Fruit fly (Drosophila melanogaster) whole organism, embryonic: Measurements from ENCODE around the gene CG10508.

Experiments
- Asciz ChIP-seq: fragments of 200-800 bp; sonication (Bioruptor generic); optimal IDR thresholded peaks from 2 replicates; lab custom pipeline; 2017; ENCODE audit warnings: missing biosample characterization, mild to moderate bottlenecking, missing genetic modification characterization, missing genetic modification reagents
- Atf3 ChIP-seq: fragments of 200-800 bp; sonication (Bioruptor generic); optimal IDR thresholded peaks from 3 replicates; lab custom pipeline; 2016; ENCODE audit warnings: missing biosample characterization, missing genetic modification characterization
- Bdp1 ChIP-seq: fragments of 200-800 bp; sonication (Bioruptor generic); optimal IDR thresholded peaks from 3 replicates; lab custom pipeline; 2016; ENCODE audit warnings: missing biosample characterization, missing genetic modification characterization
- CG11085 ChIP-seq: fragments of 200-800 bp; sonication (Bioruptor generic); IDR thresholded peaks from 2 replicates; pipeline ENCODE4 v1.3.6; 2022; ENCODE audit warnings: missing biosample characterization, missing genetic modification characterization
- CG12219 ChIP-seq: fragments of 200-800 bp; sonication (Bioruptor generic); optimal IDR thresholded peaks from 3 replicates; lab custom pipeline; 2018; ENCODE audit warnings: missing biosample characterization, mild to moderate bottlenecking, missing genetic modification characterization
- CG13624 ChIP-seq: fragments of 200-800 bp; sonication (Bioruptor generic); optimal IDR thresholded peaks from 2 replicates; lab custom pipeline; 2016; ENCODE audit warnings: missing biosample characterization, missing genetic modification characterization
- CG13775 ChIP-seq: fragments of 200-800 bp; sonication (Bioruptor generic); optimal IDR thresholded peaks from 3 replicates; lab custom pipeline; 2017; ENCODE audit warnings: missing biosample characterization, mild to moderate bottlenecking, missing genetic modification characterization
- CG15011 ChIP-seq: fragments of 200-800 bp; sonication (Bioruptor generic); optimal IDR thresholded peaks from 3 replicates; lab custom pipeline; 2018; ENCODE audit warnings: missing biosample characterization, mild to moderate bottlenecking, missing genetic modification characterization
- CG17912 ChIP-seq: fragments of 200-800 bp; sonication (Bioruptor generic); optimal IDR thresholded peaks from 2 replicates; lab custom pipeline; 2018; ENCODE audit warnings: missing biosample characterization, mild to moderate bottlenecking, missing genetic modification characterization
- CG2116 ChIP-seq: fragments of 200-800 bp; sonication (Bioruptor generic); optimal IDR thresholded peaks from 3 replicates; lab custom pipeline; 2018; ENCODE audit warnings: missing biosample characterization, mild to moderate bottlenecking, missing genetic modification characterization
- CG30020 ChIP-seq: fragments of 200-800 bp; optimal IDR thresholded peaks from 2 replicates; lab custom pipeline; 2019; ENCODE audit warnings: missing biosample characterization, mild to moderate bottlenecking, missing genetic modification characterization, moderate library complexity
- CG31224 ChIP-seq: fragments of 200-800 bp; sonication (Bioruptor generic); IDR thresholded peaks from 2 replicates; pipeline ENCODE4 v1.3.6; 2022; ENCODE audit warnings: missing biosample characterization, missing genetic modification characterization
- CG4424 ChIP-seq: fragments of 200-800 bp; sonication (Bioruptor generic); optimal IDR thresholded peaks from 3 replicates; lab custom pipeline; 2016; ENCODE audit warnings: missing biosample characterization, missing genetic modification characterization
- CG6854 ChIP-seq: fragments of 200-800 bp; sonication (Bioruptor generic); optimal IDR thresholded peaks from 3 replicates; lab custom pipeline; 2017; ENCODE audit warnings: missing biosample characterization, mild to moderate bottlenecking, missing genetic modification characterization
- CG7271 ChIP-seq: fragments of 200-800 bp; sonication (Bioruptor generic); optimal IDR thresholded peaks from 2 replicates; lab custom pipeline; 2018; ENCODE audit warnings: missing biosample characterization, mild to moderate bottlenecking, missing genetic modification characterization, moderate library complexity
- CG7357 ChIP-seq: fragments of 200-800 bp; sonication (Bioruptor generic); IDR thresholded peaks from 3 replicates; pipeline ENCODE4 v1.3.6; 2022; ENCODE audit warnings: missing biosample characterization, missing genetic modification characterization
- CG7786 ChIP-seq: fragments of 200-800 bp; sonication (Bioruptor generic); optimal IDR thresholded peaks from 2 replicates; lab custom pipeline; 2016; ENCODE audit warnings: missing biosample characterization, missing genetic modification characterization
- CG8359 ChIP-seq: fragments of 200-800 bp; sonication (Bioruptor generic); optimal IDR thresholded peaks from 2 replicates; lab custom pipeline; 2017; ENCODE audit warnings: missing biosample characterization, mild to moderate bottlenecking, missing genetic modification characterization, borderline replicate concordance
- Doc2 ChIP-seq: fragments of 200-800 bp; sonication (Bioruptor generic); IDR thresholded peaks from 2 replicates; pipeline ENCODE4 v1.3.6; 2022; ENCODE audit warnings: missing biosample characterization, missing genetic modification characterization
- GATAe ChIP-seq: fragments of 200-800 bp; sonication (Bioruptor generic); conservative IDR thresholded peaks from 2 replicates; pipeline ENCODE4 v1.3.6; 2022; ENCODE audit warnings: missing biosample characterization, missing genetic modification characterization
- HLH54F ChIP-seq: fragments of 200-800 bp; sonication (Bioruptor generic); optimal IDR thresholded peaks from 3 replicates; lab custom pipeline; 2016; ENCODE audit warnings: missing biosample characterization, missing genetic modification characterization
- Hr39 ChIP-seq: fragments of >200 bp; optimal IDR thresholded peaks from 2 replicates; lab custom pipeline; 2017
- Hr51 ChIP-seq, 2 experiments: fragments of 200-800 bp; sonication (Bioruptor generic); optimal IDR thresholded peaks; 2 replicates in 1 of 2; 3 replicates in 1 of 2; lab custom pipeline; 2016 to 2018; ENCODE audit warnings: missing biosample characterization in 2 of 2, missing genetic modification characterization in 2 of 2, mild to moderate bottlenecking in 1 of 2, moderate library complexity in 1 of 2
- Hr78 ChIP-seq, 2 experiments: fragments of 200-800 bp in 1 of 2; fragments of >200 bp in 1 of 2; sonication (Bioruptor generic) in 1 of 2; optimal IDR thresholded peaks; 2 replicates each; lab custom pipeline; 2017 to 2019; ENCODE audit warnings: missing biosample characterization in 2 of 2, missing genetic modification characterization in 2 of 2, mild to moderate bottlenecking in 1 of 2, moderate library complexity in 1 of 2
- Lhr ChIP-seq: fragments of 200-800 bp; sonication (Bioruptor generic); optimal IDR thresholded peaks from 3 replicates; lab custom pipeline; 2017; ENCODE audit warnings: mild to moderate bottlenecking, missing biosample characterization, missing genetic modification reagents, missing genetic modification characterization
- Med ChIP-seq: fragments of 200-800 bp; sonication (Bioruptor generic); peaks from one replicate; lab custom pipeline; 2016; ENCODE audit warnings: missing biosample characterization, missing genetic modification characterization, mild to moderate bottlenecking, inconsistent platforms, moderate library complexity
- Nf-YA ChIP-seq: fragments of 200-800 bp; sonication (Bioruptor generic); IDR thresholded peaks from 2 replicates; pipeline ENCODE4 v1.3.6; 2022; ENCODE audit warnings: missing biosample characterization, missing genetic modification characterization
- Spps ChIP-seq: fragments of 200-800 bp; sonication (Bioruptor generic); optimal IDR thresholded peaks from 2 replicates; lab custom pipeline; 2018; ENCODE audit warnings: missing biosample characterization, mild to moderate bottlenecking, missing genetic modification characterization
- btn ChIP-seq: fragments of 200-800 bp; sonication (Bioruptor generic); optimal IDR thresholded peaks from 2 replicates; lab custom pipeline; 2016; ENCODE audit warnings: missing biosample characterization, missing genetic modification characterization
- ci ChIP-seq: fragments of 200-800 bp; sonication (Bioruptor generic); IDR thresholded peaks from 3 replicates; pipeline ENCODE4 v1.3.6; 2022; ENCODE audit warnings: missing biosample characterization, missing genetic modification characterization
- dm ChIP-seq: fragments of 200-800 bp; sonication (Bioruptor generic); optimal IDR thresholded peaks from 3 replicates; lab custom pipeline; 2016; ENCODE audit warnings: missing biosample characterization, missing genetic modification characterization
- fd102C ChIP-seq: fragments of 200-800 bp; sonication (Bioruptor generic); optimal IDR thresholded peaks from 2 replicates; lab custom pipeline; 2018; ENCODE audit warnings: missing biosample characterization, mild to moderate bottlenecking, missing genetic modification characterization, moderate library complexity
- hbn ChIP-seq: fragments of 200-800 bp; sonication (Bioruptor generic); IDR thresholded peaks from 2 replicates; pipeline ENCODE4 v1.3.6; 2022; ENCODE audit warnings: missing biosample characterization, missing genetic modification characterization; ENCODE audit not compliant: partially characterized antibody
- lilli ChIP-seq: fragments of 200-800 bp; sonication (Bioruptor generic); optimal IDR thresholded peaks from 3 replicates; lab custom pipeline; 2016; ENCODE audit warnings: missing biosample characterization, missing genetic modification characterization
- lola ChIP-seq, 3 experiments: fragments of >200 bp in 2 of 3; fragments of 200-800 bp in 1 of 3; sonication (Bioruptor generic) in 1 of 3; optimal IDR thresholded peaks; 2 replicates each; lab custom pipeline; 2017 to 2019; ENCODE audit warnings: missing biosample characterization in 3 of 3, missing genetic modification characterization in 3 of 3, mild to moderate bottlenecking in 1 of 3, moderate library complexity in 1 of 3
- nerfin-1 ChIP-seq: fragments of 200-800 bp; sonication (Bioruptor generic); optimal IDR thresholded peaks from 3 replicates; lab custom pipeline; 2019; ENCODE audit warnings: missing biosample characterization, mild to moderate bottlenecking, missing genetic modification characterization, moderate library complexity
- odd ChIP-seq: fragments of 200-800 bp; sonication (Bioruptor generic); optimal IDR thresholded peaks from 2 replicates; lab custom pipeline; 2017; ENCODE audit warnings: missing biosample characterization, mild to moderate bottlenecking, missing genetic modification characterization
- onecut ChIP-seq: fragments of 200-800 bp; sonication (Bioruptor generic); IDR thresholded peaks from 2 replicates; pipeline ENCODE4 v1.3.6; 2022; ENCODE audit warnings: missing biosample characterization, missing genetic modification characterization
- peb ChIP-seq: fragments of 200-800 bp; sonication (Bioruptor generic); IDR thresholded peaks from 2 replicates; pipeline ENCODE4 v1.3.6; 2022; ENCODE audit warnings: missing biosample characterization, missing genetic modification characterization
- pfk ChIP-seq: fragments of 200-800 bp; sonication (Bioruptor generic); optimal IDR thresholded peaks from 2 replicates; lab custom pipeline; 2018; ENCODE audit warnings: missing biosample characterization, mild to moderate bottlenecking, missing genetic modification characterization, moderate library complexity
- prd ChIP-seq, 3 experiments: fragments of >200 bp in 2 of 3; fragments of 200-800 bp in 1 of 3; sonication (Bioruptor generic) in 1 of 3; optimal IDR thresholded peaks in 2 of 3; IDR thresholded peaks in 1 of 3; 2 replicates in 2 of 3; 3 replicates in 1 of 3; pipeline versions ENCODE4 v1.3.6 to Lab custom; 2017 to 2022; ENCODE audit warnings: missing biosample characterization in 1 of 3, missing genetic modification characterization in 1 of 3
- pros ChIP-seq: fragments of 200-800 bp; sonication (Bioruptor generic); optimal IDR thresholded peaks from 3 replicates; lab custom pipeline; 2019; ENCODE audit warnings: missing biosample characterization, mild to moderate bottlenecking, missing genetic modification characterization, moderate library complexity
- pum ChIP-seq: fragments of 200-800 bp; sonication (Bioruptor generic); optimal IDR thresholded peaks from 2 replicates; lab custom pipeline; 2016; ENCODE audit warnings: missing biosample characterization, missing genetic modification characterization
- ranshi ChIP-seq: fragments of 200-800 bp; sonication (Bioruptor generic); IDR thresholded peaks from 2 replicates; pipeline ENCODE4 v1.3.6; 2022; ENCODE audit warnings: missing biosample characterization, missing genetic modification characterization
- salm ChIP-seq: fragments of 200-800 bp; sonication (Bioruptor generic); optimal IDR thresholded peaks from 2 replicates; lab custom pipeline; 2018; ENCODE audit warnings: missing biosample characterization, mild to moderate bottlenecking, missing genetic modification characterization
- schlank ChIP-seq: fragments of 200-800 bp; sonication (Bioruptor generic); optimal IDR thresholded peaks from 2 replicates; lab custom pipeline; 2018; ENCODE audit warnings: missing biosample characterization, mild to moderate bottlenecking, missing genetic modification characterization
- sd ChIP-seq: fragments of 200-800 bp; sonication (Bioruptor generic); optimal IDR thresholded peaks from 3 replicates; lab custom pipeline; 2018; ENCODE audit warnings: missing biosample characterization, mild to moderate bottlenecking, missing genetic modification characterization, moderate library complexity
- sens-2 ChIP-seq: fragments of 200-800 bp; sonication (Bioruptor generic); IDR thresholded peaks from 2 replicates; pipeline ENCODE4 v1.3.6; 2022; ENCODE audit warnings: missing biosample characterization, missing genetic modification characterization
- trem ChIP-seq: fragments of 200-800 bp; optimal IDR thresholded peaks from 3 replicates; lab custom pipeline; 2019; ENCODE audit warnings: missing biosample characterization, mild to moderate bottlenecking, missing genetic modification characterization, moderate library complexity
- ttk ChIP-seq: fragments of 200-800 bp; sonication (Bioruptor generic); IDR thresholded peaks from 2 replicates; pipeline ENCODE4 v2.1.2; 2022; ENCODE audit warnings: missing biosample characterization, missing genetic modification characterization

The CG10508 gene

DNA sequence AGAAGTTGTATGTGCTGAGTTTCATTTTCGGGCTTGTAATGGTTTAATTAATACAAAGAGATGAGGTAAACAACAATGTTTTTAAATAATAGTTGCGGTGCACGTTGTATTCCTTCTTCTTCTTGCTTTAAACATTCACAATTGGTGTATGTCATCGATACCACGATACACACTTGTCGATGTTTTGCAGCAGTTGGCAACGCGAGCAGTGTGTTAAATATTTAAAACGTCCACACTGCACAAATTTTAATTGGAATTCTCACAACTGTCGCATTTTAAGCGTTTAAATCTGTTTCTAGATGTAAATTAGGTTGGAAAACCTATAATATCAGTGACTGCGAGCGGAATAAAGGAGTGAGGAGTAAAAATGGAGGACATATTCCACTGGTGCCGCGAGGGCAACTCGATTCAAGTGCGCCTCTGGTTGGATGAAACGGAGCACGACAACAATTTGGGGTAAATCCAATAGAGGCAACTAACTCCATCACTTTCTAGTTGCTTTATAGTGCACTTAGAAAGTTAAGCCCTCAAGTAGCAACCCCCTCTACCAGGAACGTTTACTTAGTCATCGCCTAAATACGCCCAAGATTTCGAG is 6.8 kb downstream of the CG10508 start, which contains the start of the genes Trmt112 and Ilk (continued):
- peak; percentile 46 for TF ChIP-seq Lhr
- TF ChIP-seq CG4424 (GFP tag; lab: Kevin White, UChicago): no peak
- TF ChIP-seq btn (GFP tag; lab: Kevin White, UChicago): no peak
- TF ChIP-seq CG2116 (GFP tag; lab: Kevin White, UChicago): peak; percentile 64
- no peak for TF ChIP-seq Nf-YA (GFP tag; lab: Robert Waterston, UW)
- TF ChIP-seq schlank (tag; lab: Kevin White, UChicago): no peak
- no peak for TF ChIP-seq odd
- TF ChIP-seq lilli (GFP tag; lab: Kevin White, UChicago): peak; percentile 7
- no peak for TF ChIP-seq CG11085 (GFP tag; lab: Robert Waterston, UW)
- no peak for TF ChIP-seq sens-2 (GFP tag; lab: Robert Waterston, UW)
- TF ChIP-seq CG13775 (GFP tag; lab: Kevin White, UChicago): no peak
- no peak for TF ChIP-seq CG17912 (GFP tag; lab: Kevin White, UChicago)
- TF ChIP-seq Hr78 (GFP tag; optimal IDR thresholded peaks at IDR 0.05; lab: Kevin White, UChicago): no peak
- TF ChIP-seq CG6854: no peak
- TF ChIP-seq HLH54F (GFP tag; lab: Kevin White, UChicago): no peak
- no peak for TF ChIP-seq nerfin-1
- TF ChIP-seq Asciz (GFP tag; lab: Kevin White, UChicago): no peak
- TF ChIP-seq Doc2 (GFP tag; lab: Robert Waterston, UW): no peak
- TF ChIP-seq ttk (GFP tag; lab: Robert Waterston, UW): no peak
- TF ChIP-seq dm: peak; percentile 95
- no peak for TF ChIP-seq CG15011 (GFP tag; lab: Kevin White, UChicago)
- no peak for TF ChIP-seq Atf3 (GFP tag; lab: Kevin White, UChicago)
- TF ChIP-seq CG7786 (GFP tag; lab: Kevin White, UChicago): no peak
- TF ChIP-seq pros (GFP tag; lab: Kevin White, UChicago): no peak
- TF ChIP-seq Med (GFP tag; lab: Kevin White, UChicago): peak; percentile 87
- TF ChIP-seq GATAe (GFP tag; lab: Robert Waterston, UW): no peak
- TF ChIP-seq fd102C (GFP tag; lab: Kevin White, UChicago): no peak
- no peak for TF ChIP-seq lola (GFP tag; optimal IDR thresholded peaks at IDR 0.05; lab: Kevin White, UChicago)
- no peak for TF ChIP-seq Hr51 (GFP tag; optimal IDR thresholded peaks at IDR 0.05; lab: Kevin White, UChicago)
- TF ChIP-seq ranshi (GFP tag; lab: Robert Waterston, UW): no peak
- TF ChIP-seq hbn (GFP tag; lab: Robert Waterston, UW): peak; percentile 73
- TF ChIP-seq CG12219: no peak
- no peak for TF ChIP-seq salm
- no peak for TF ChIP-seq pum (GFP tag; lab: Kevin White, UChicago)
- no peak for TF ChIP-seq CG30020
- TF ChIP-seq Bdp1: no peak
- TF ChIP-seq CG7271 (tag; lab: Kevin White, UChicago): no peak
- no peak for TF ChIP-seq ci (GFP tag; lab: Robert Waterston, UW)
- TF ChIP-seq prd (optimal IDR thresholded peaks at IDR 0.05; lab: Kevin White, UChicago): no peak
- no peak for TF ChIP-seq prd (GFP tag; IDR thresholded peaks at IDR 0.05; lab: Robert Waterston, UW)
- TF ChIP-seq CG8359 (GFP tag; lab: Kevin White, UChicago): no peak
- peak; percentile 77 for TF ChIP-seq sd (tag; lab: Kevin White, UChicago)
- TF ChIP-seq CG31224 (GFP tag; lab: Robert Waterston, UW): no peak
- no peak for TF ChIP-seq pfk (GFP tag; lab: Kevin White, UChicago)
- TF ChIP-seq Spps (tag; lab: Kevin White, UChicago): no peak
- peak; percentile 65 for TF ChIP-seq CG7357 (GFP tag; lab: Robert Waterston, UW)
- TF ChIP-seq trem (tag; lab: Kevin White, UChicago): peak; percentile 37
- no peak for TF ChIP-seq Hr39 (lab: Kevin White, UChicago)
- TF ChIP-seq CG13624 (GFP tag; lab: Kevin White, UChicago): peak; percentile 47
- TF ChIP-seq onecut (GFP tag; lab: Robert Waterston, UW): peak; percentile 78; the same call in 1 of the 2 replicates
- TF ChIP-seq peb (GFP tag; lab: Robert Waterston, UW): no peak
